Fruit fly (Drosophila melanogaster) whole organism, embryonic: ENCODE data around the gene CG4942.

Experiments
- ATbp ChIP-seq: fragments of 200-800 bp; sonication (Bioruptor generic); optimal IDR thresholded peaks from 2 replicates; lab custom pipeline; 2017; ENCODE audit warnings: missing biosample characterization, mild to moderate bottlenecking, missing genetic modification characterization, missing genetic modification reagents
- Asciz ChIP-seq: fragments of 200-800 bp; sonication (Bioruptor generic); optimal IDR thresholded peaks from 2 replicates; lab custom pipeline; 2017; ENCODE audit warnings: missing biosample characterization, mild to moderate bottlenecking, missing genetic modification characterization, missing genetic modification reagents
- C15 ChIP-seq: fragments of 200-800 bp; sonication (Bioruptor generic); IDR thresholded peaks from 3 replicates; pipeline ENCODE4 v1.3.6; 2022; ENCODE audit warnings: missing biosample characterization, missing genetic modification characterization
- CG10209 ChIP-seq: fragments of 200-800 bp; sonication (Bioruptor generic); optimal IDR thresholded peaks from 3 replicates; lab custom pipeline; 2017; ENCODE audit warnings: missing biosample characterization, mild to moderate bottlenecking, missing genetic modification characterization, missing genetic modification reagents
- CG11504 ChIP-seq: fragments of 200-800 bp; sonication (Bioruptor generic); optimal IDR thresholded peaks from 3 replicates; lab custom pipeline; 2019; ENCODE audit warnings: missing biosample characterization, mild to moderate bottlenecking, missing genetic modification characterization, moderate library complexity
- CG12659 ChIP-seq: fragments of 200-800 bp; sonication (Bioruptor generic); optimal IDR thresholded peaks from 3 replicates; lab custom pipeline; 2017; ENCODE audit warnings: mild to moderate bottlenecking, missing biosample characterization, missing genetic modification reagents, missing genetic modification characterization
- CG12744 ChIP-seq: fragments of 200-800 bp; sonication (Bioruptor generic); optimal IDR thresholded peaks from 2 replicates; lab custom pipeline; 2016; ENCODE audit warnings: missing biosample characterization, missing genetic modification characterization
- CG1603 ChIP-seq: fragments of 200-800 bp; sonication (Bioruptor generic); optimal IDR thresholded peaks from 2 replicates; lab custom pipeline; 2019; ENCODE audit warnings: missing biosample characterization, mild to moderate bottlenecking, missing genetic modification characterization, moderate library complexity
- CG17612 ChIP-seq: fragments of 200-800 bp; sonication (Bioruptor generic); IDR thresholded peaks from 2 replicates; pipeline ENCODE4 v1.3.6; 2022; ENCODE audit warnings: missing biosample characterization, missing genetic modification characterization
- CG17802 ChIP-seq: fragments of 200-800 bp; sonication (Bioruptor generic); optimal IDR thresholded peaks from 2 replicates; lab custom pipeline; 2018; ENCODE audit warnings: missing biosample characterization, mild to moderate bottlenecking, missing genetic modification characterization, moderate library complexity
- CG42726 ChIP-seq: fragments of 200-800 bp; sonication (Bioruptor generic); IDR thresholded peaks from 2 replicates; pipeline ENCODE4 v1.3.6; 2022; ENCODE audit warnings: missing biosample characterization, missing genetic modification characterization; ENCODE audit not compliant: partially characterized antibody
- CG4282 ChIP-seq: fragments of 200-800 bp; sonication (Bioruptor generic); optimal IDR thresholded peaks from 2 replicates; lab custom pipeline; 2016; ENCODE audit warnings: missing biosample characterization, missing genetic modification characterization
- CG4617 ChIP-seq: fragments of 200-800 bp; sonication (Bioruptor generic); optimal IDR thresholded peaks from 3 replicates; lab custom pipeline; 2016; ENCODE audit warnings: missing biosample characterization, missing genetic modification characterization, borderline replicate concordance
- CG6683 ChIP-seq: fragments of 200-800 bp; sonication (Bioruptor generic); optimal IDR thresholded peaks from 2 replicates; lab custom pipeline; 2017; ENCODE audit warnings: missing biosample characterization, mild to moderate bottlenecking, missing genetic modification characterization, missing genetic modification reagents
- CG7928 ChIP-seq: fragments of 200-800 bp; sonication (Bioruptor generic); optimal IDR thresholded peaks from 2 replicates; lab custom pipeline; 2017; ENCODE audit warnings: missing biosample characterization, mild to moderate bottlenecking, missing genetic modification characterization
- CG8765 ChIP-seq: fragments of 200-800 bp; sonication (Bioruptor generic); IDR thresholded peaks from 2 replicates; pipeline ENCODE4 v1.3.6; 2022; ENCODE audit warnings: missing biosample characterization, missing genetic modification characterization
- Dek ChIP-seq: fragments of 200-800 bp; sonication (Bioruptor generic); optimal IDR thresholded peaks from 3 replicates; lab custom pipeline; 2019; ENCODE audit warnings: missing biosample characterization, mild to moderate bottlenecking, missing genetic modification characterization, moderate library complexity
- E2f2 ChIP-seq: fragments of 200-800 bp; sonication (Bioruptor generic); IDR thresholded peaks from 2 replicates; pipeline ENCODE4 v1.3.6; 2022; ENCODE audit warnings: missing biosample characterization, missing genetic modification characterization
- HHEX ChIP-seq: fragments of 200-800 bp; sonication (Bioruptor generic); optimal IDR thresholded peaks from 3 replicates; lab custom pipeline; 2017; ENCODE audit warnings: missing biosample characterization, mild to moderate bottlenecking, missing genetic modification characterization, missing genetic modification reagents
- Max ChIP-seq: fragments of 200-800 bp; sonication (Bioruptor generic); optimal IDR thresholded peaks from 2 replicates; lab custom pipeline; 2016; ENCODE audit warnings: missing biosample characterization, mild to moderate bottlenecking, missing genetic modification characterization
- NC2β ChIP-seq: fragments of 200-800 bp; sonication (Bioruptor generic); optimal IDR thresholded peaks from 2 replicates; lab custom pipeline; 2016; ENCODE audit warnings: missing biosample characterization, missing genetic modification characterization
- NFAT ChIP-seq: fragments of 200-800 bp; sonication (Bioruptor generic); IDR thresholded peaks from 2 replicates; pipeline ENCODE4 v1.3.6; 2022; ENCODE audit warnings: missing biosample characterization, missing genetic modification characterization
- Opbp ChIP-seq: fragments of 200-800 bp; sonication (Bioruptor generic); IDR thresholded peaks from 3 replicates; pipeline ENCODE4 v1.3.6; 2022; ENCODE audit warnings: missing biosample characterization, missing genetic modification characterization; ENCODE audit not compliant: partially characterized antibody
- PHDP ChIP-seq: fragments of 200-800 bp; sonication (Bioruptor generic); optimal IDR thresholded peaks from 3 replicates; lab custom pipeline; 2018; ENCODE audit warnings: missing biosample characterization, mild to moderate bottlenecking, missing genetic modification characterization, moderate library complexity
- Side ChIP-seq: fragments of 200-800 bp; sonication (Bioruptor generic); optimal IDR thresholded peaks from 2 replicates; lab custom pipeline; 2016; ENCODE audit warnings: missing biosample characterization, missing genetic modification characterization
- Spps ChIP-seq: fragments of 200-800 bp; sonication (Bioruptor generic); optimal IDR thresholded peaks from 2 replicates; lab custom pipeline; 2018; ENCODE audit warnings: missing biosample characterization, mild to moderate bottlenecking, missing genetic modification characterization
- Xrp1 ChIP-seq: fragments of 200-800 bp; sonication (Bioruptor generic); IDR thresholded peaks from 2 replicates; pipeline ENCODE4 v1.3.6; 2022; ENCODE audit warnings: missing biosample characterization, missing genetic modification characterization
- br ChIP-seq: fragments of >200 bp; optimal IDR thresholded peaks from 2 replicates; lab custom pipeline; 2017
- cg ChIP-seq: fragments of 200-800 bp; sonication (Bioruptor generic); optimal IDR thresholded peaks from 3 replicates; lab custom pipeline; 2019; ENCODE audit warnings: missing biosample characterization, mild to moderate bottlenecking, missing genetic modification characterization, moderate library complexity
- corto ChIP-seq: fragments of 200-800 bp; sonication (Bioruptor generic); optimal IDR thresholded peaks from 2 replicates; lab custom pipeline; 2016; ENCODE audit warnings: missing biosample characterization, mild to moderate bottlenecking, missing genetic modification characterization, moderate library complexity
- croc ChIP-seq: fragments of 200-800 bp; sonication (Bioruptor generic); conservative IDR thresholded peaks from 3 replicates; pipeline ENCODE4 v1.3.6; 2022; ENCODE audit warnings: missing biosample characterization, missing genetic modification characterization
- dmrt11E ChIP-seq: fragments of 200-800 bp; sonication (Bioruptor generic); optimal IDR thresholded peaks from 3 replicates; lab custom pipeline; 2018; ENCODE audit warnings: missing biosample characterization, mild to moderate bottlenecking, missing genetic modification characterization, moderate library complexity
- ewg ChIP-seq: fragments of 200-800 bp; sonication (Bioruptor generic); optimal IDR thresholded peaks from 3 replicates; lab custom pipeline; 2017; ENCODE audit warnings: mild to moderate bottlenecking, missing biosample characterization, missing genetic modification reagents, missing genetic modification characterization
- fd64A ChIP-seq: fragments of 200-800 bp; sonication (Bioruptor generic); optimal IDR thresholded peaks from 3 replicates; lab custom pipeline; 2018; ENCODE audit warnings: missing biosample characterization, mild to moderate bottlenecking, missing genetic modification characterization
- fru ChIP-seq: fragments of >200 bp; optimal IDR thresholded peaks from 2 replicates; lab custom pipeline; 2017
- gcm ChIP-seq: fragments of 200-800 bp; sonication (Bioruptor generic); optimal IDR thresholded peaks from 2 replicates; lab custom pipeline; 2019; ENCODE audit warnings: missing biosample characterization, mild to moderate bottlenecking, missing genetic modification characterization, moderate library complexity
- grau ChIP-seq: fragments of 200-800 bp; optimal IDR thresholded peaks from 3 replicates; lab custom pipeline; 2019; ENCODE audit warnings: missing biosample characterization, mild to moderate bottlenecking, missing genetic modification characterization, moderate library complexity
- jing ChIP-seq: fragments of 200-800 bp; sonication (Bioruptor generic); optimal IDR thresholded peaks from 2 replicates; lab custom pipeline; 2018; ENCODE audit warnings: missing biosample characterization, mild to moderate bottlenecking, missing genetic modification characterization
- luna ChIP-seq: fragments of 200-800 bp; sonication (Bioruptor generic); optimal IDR thresholded peaks from 2 replicates; lab custom pipeline; 2016; ENCODE audit warnings: missing biosample characterization, missing genetic modification characterization
- mam ChIP-seq: fragments of 200-800 bp; sonication (Bioruptor generic); optimal IDR thresholded peaks from 3 replicates; lab custom pipeline; 2016; ENCODE audit warnings: missing biosample characterization, missing genetic modification characterization
- nerfin-2 ChIP-seq: fragments of 200-800 bp; sonication (Bioruptor generic); IDR thresholded peaks from 2 replicates; pipeline ENCODE4 v1.3.6; 2022; ENCODE audit warnings: missing biosample characterization, missing genetic modification characterization; ENCODE audit not compliant: partially characterized antibody
- org-1 ChIP-seq: fragments of 200-800 bp; sonication (Bioruptor generic); optimal IDR thresholded peaks from 2 replicates; lab custom pipeline; 2017; ENCODE audit warnings: missing biosample characterization, missing genetic modification characterization
- pho ChIP-seq: fragments of 200-800 bp; sonication (Bioruptor generic); optimal IDR thresholded peaks from 2 replicates; lab custom pipeline; 2016; ENCODE audit warnings: missing biosample characterization, missing genetic modification characterization
- pita ChIP-seq: fragments of 200-800 bp; sonication (Bioruptor generic); optimal IDR thresholded peaks from 2 replicates; lab custom pipeline; 2017; ENCODE audit warnings: missing biosample characterization, mild to moderate bottlenecking, missing genetic modification characterization
- rib ChIP-seq: fragments of 200-800 bp; sonication (Bioruptor generic); IDR thresholded peaks from 2 replicates; pipeline ENCODE4 v1.3.6; 2022; ENCODE audit warnings: missing biosample characterization, missing genetic modification characterization
- trem ChIP-seq: fragments of 200-800 bp; optimal IDR thresholded peaks from 3 replicates; lab custom pipeline; 2019; ENCODE audit warnings: missing biosample characterization, mild to moderate bottlenecking, missing genetic modification characterization, moderate library complexity
- unpg ChIP-seq: fragments of 200-800 bp; sonication (Bioruptor generic); optimal IDR thresholded peaks from 3 replicates; lab custom pipeline; 2018; ENCODE audit warnings: missing biosample characterization, mild to moderate bottlenecking, missing genetic modification characterization, moderate library complexity
- usp ChIP-seq: fragments of >200 bp; optimal IDR thresholded peaks from 2 replicates; lab custom pipeline; 2017; ENCODE audit warnings: missing biosample characterization, missing genetic modification characterization
- vvl ChIP-seq: fragments of 200-800 bp; sonication (Bioruptor generic); IDR thresholded peaks from 2 replicates; pipeline ENCODE4 v1.3.6; 2022; ENCODE audit warnings: missing biosample characterization, missing genetic modification characterization
- zf30C ChIP-seq: fragments of 200-800 bp; sonication (Bioruptor generic); optimal IDR thresholded peaks from 3 replicates; lab custom pipeline; 2018; ENCODE audit warnings: missing biosample characterization, mild to moderate bottlenecking, missing genetic modification characterization
- zfh1 ChIP-seq: fragments of 200-800 bp; sonication (Bioruptor generic); IDR thresholded peaks from 3 replicates; pipeline ENCODE4 v1.3.6; 2022; ENCODE audit warnings: missing biosample characterization, missing genetic modification characterization

The CG4942 gene

dm6 chr3L:9065997-9066441 is 6.9 kb upstream of the CG4942 start, which contains the start of gene Argk1 (continued):
- TF ChIP-seq gcm (GFP tag; lab: Kevin White, UChicago), result no peak
- no peak for TF ChIP-seq jing
- TF ChIP-seq Asciz (GFP tag; lab: Kevin White, UChicago), result no peak
- TF ChIP-seq Side, result no peak
- peak; percentile 80 for TF ChIP-seq grau (tag; lab: Kevin White, UChicago)
- peak; percentile 82 for TF ChIP-seq PHDP (tag; lab: Kevin White, UChicago)
- peak; percentile 69 for TF ChIP-seq zf30C
- TF ChIP-seq Opbp (GFP tag; lab: Robert Waterston, UW), result no peak
- no peak for TF ChIP-seq rib (GFP tag; lab: Robert Waterston, UW)
- TF ChIP-seq CG11504 (tag; lab: Kevin White, UChicago), result no peak
- TF ChIP-seq unpg (GFP tag; lab: Kevin White, UChicago), result peak; percentile 43
- TF ChIP-seq Xrp1 (GFP tag; lab: Robert Waterston, UW), result peak; percentile 54; the same call in 1 of the 2 replicates
- TF ChIP-seq trem (tag; lab: Kevin White, UChicago), result no peak
- no peak for TF ChIP-seq Max (GFP tag; lab: Kevin White, UChicago)
- no peak for TF ChIP-seq nerfin-2
- TF ChIP-seq mam (GFP tag; lab: Kevin White, UChicago), result peak; percentile 46
- TF ChIP-seq corto, result no peak
- TF ChIP-seq NFAT, result no peak
- TF ChIP-seq E2f2, result peak; percentile 44; the same call in 1 of the 2 replicates
- no peak for TF ChIP-seq CG7928 (GFP tag; lab: Kevin White, UChicago)
- peak; percentile 9 for TF ChIP-seq ATbp (GFP tag; lab: Kevin White, UChicago)
- no peak for TF ChIP-seq CG8765 (GFP tag; lab: Robert Waterston, UW)
- no peak for TF ChIP-seq croc (GFP tag; lab: Robert Waterston, UW)
- TF ChIP-seq fd64A (GFP tag; lab: Kevin White, UChicago), result no peak
- peak; percentile 54 for TF ChIP-seq ewg
- TF ChIP-seq CG12744 (GFP tag; lab: Kevin White, UChicago), result no peak
- TF ChIP-seq pita (GFP tag; lab: Kevin White, UChicago), result no peak
- TF ChIP-seq HHEX (GFP tag; lab: Kevin White, UChicago), result no peak
- no peak for TF ChIP-seq cg (GFP tag; lab: Kevin White, UChicago)
- TF ChIP-seq fru, result no peak
- peak; percentile 42 for TF ChIP-seq org-1 (GFP tag; lab: Kevin White, UChicago)
- TF ChIP-seq Dek, result peak; percentile 55
- no peak for TF ChIP-seq Spps (tag; lab: Kevin White, UChicago)
- TF ChIP-seq br (lab: Kevin White, UChicago), result no peak
- TF ChIP-seq CG42726, result no peak
- TF ChIP-seq CG6683 (GFP tag; lab: Kevin White, UChicago), result no peak
- TF ChIP-seq CG12659 (GFP tag; lab: Kevin White, UChicago), result peak; percentile 74
- no peak for TF ChIP-seq CG4282 (GFP tag; lab: Kevin White, UChicago)
- peak; percentile 12 for TF ChIP-seq CG1603 (tag; lab: Kevin White, UChicago)
- TF ChIP-seq usp, result no peak
- no peak for TF ChIP-seq CG17802 (tag; lab: Kevin White, UChicago)
- no peak for TF ChIP-seq CG4617 (GFP tag; lab: Kevin White, UChicago)
- 0 out of 2 replicates have a peak, but pooled peaks have one; percentile 26 for TF ChIP-seq vvl (GFP tag; lab: Robert Waterston, UW)
- TF ChIP-seq zfh1 (GFP tag; lab: Robert Waterston, UW), result peak; percentile 46; the same call in 1 of the 3 replicates
- TF ChIP-seq CG17612 (GFP tag; lab: Robert Waterston, UW), result no peak
- TF ChIP-seq luna, result no peak
- TF ChIP-seq CG10209 (GFP tag; lab: Kevin White, UChicago), result peak; percentile 56
- no peak for TF ChIP-seq dmrt11E
- TF ChIP-seq C15 (GFP tag; lab: Robert Waterston, UW), result 0 out of 3 replicates have a peak, but pooled peaks have one; percentile 18
- TF ChIP-seq pho (GFP tag; lab: Kevin White, UChicago), result peak; percentile 1
- no peak for TF ChIP-seq NC2β (GFP tag; lab: Kevin White, UChicago)
